ENCODE assay signal across 7 worm cellular contexts in the genomic region with DNA sequence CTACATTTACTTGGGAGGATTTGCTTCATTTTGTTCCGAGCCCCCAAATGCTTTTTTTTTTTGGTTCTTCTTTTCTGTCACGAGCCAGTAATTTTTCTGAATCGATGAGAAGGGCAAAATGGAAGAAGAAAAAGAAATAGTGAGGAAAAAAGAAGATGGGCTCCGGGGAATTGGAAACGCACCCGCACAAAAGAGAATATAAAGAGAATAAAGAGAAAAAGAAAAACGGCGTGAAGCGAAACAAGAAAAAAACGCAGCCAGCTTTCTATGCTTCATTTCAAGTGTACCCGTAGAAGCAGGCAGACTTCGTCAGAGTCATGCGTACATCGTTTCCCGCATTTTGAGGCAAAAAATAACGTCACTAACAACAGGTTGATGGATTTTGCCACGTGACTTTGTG.
A peak's percentile ranks its signal among the peaks of the same experiment; 100 is the strongest.
TF ChIP-seq lines count a peak whose summit lies in the region.

No protein-coding gene starts in this region.

TF ChIP-seq in whole organism, L1 larva, 84 proteins besides CTCF, POLR2A, EP300 and RAD21 (continues in another document):
- TF ChIP-seq unc-30 (tag; optimal IDR thresholded peaks at IDR 0.05; lab: Kevin White, UChicago), result no peak
- no peak for TF ChIP-seq egl-27 (tag; optimal IDR thresholded peaks at IDR 0.05; lab: Kevin White, UChicago)
- TF ChIP-seq nhr-237 (tag; optimal IDR thresholded peaks at IDR 0.05; lab: Kevin White, UChicago), result no peak
- peak; percentile 45 for TF ChIP-seq irx-1 (tag; optimal IDR thresholded peaks at IDR 0.05; lab: Kevin White, UChicago)
- no peak for TF ChIP-seq blmp-1 (tag; optimal IDR thresholded peaks at IDR 0.05; lab: Kevin White, UChicago)
- TF ChIP-seq snpc-4 (tag; optimal IDR thresholded peaks at IDR 0.05; lab: Kevin White, UChicago), result no peak
- TF ChIP-seq hlh-17 (GFP tag; optimal IDR thresholded peaks at IDR 0.05; lab: Kevin White, UChicago; ENCODE audit: borderline replicate concordance), result no peak
- peak; percentile 6 for TF ChIP-seq fkh-10 (GFP tag; optimal IDR thresholded peaks at IDR 0.05; lab: Kevin White, UChicago)
- no peak for TF ChIP-seq unc-62 (GFP tag; optimal IDR thresholded peaks at IDR 0.05; lab: Kevin White, UChicago)
- TF ChIP-seq mef-2 (tag; optimal IDR thresholded peaks at IDR 0.05; lab: Kevin White, UChicago), result no peak
- no peak for TF ChIP-seq C16A3.4 (tag; optimal IDR thresholded peaks at IDR 0.05; lab: Kevin White, UChicago)
- no peak for TF ChIP-seq elt-2 (tag; optimal IDR thresholded peaks at IDR 0.05; lab: Kevin White, UChicago)

TF ChIP-seq in whole organism, L2 larva, 48 proteins besides CTCF, POLR2A, EP300 and RAD21 (continues in another document):
- TF ChIP-seq nhr-21 (tag; optimal IDR thresholded peaks at IDR 0.05; lab: Kevin White, UChicago), result no peak
- TF ChIP-seq C34F6.9 (tag; optimal IDR thresholded peaks at IDR 0.05; lab: Kevin White, UChicago), result peak; percentile 59
- no peak for TF ChIP-seq unc-39 (tag; optimal IDR thresholded peaks at IDR 0.05; lab: Kevin White, UChicago)
- TF ChIP-seq mdl-1 (tag; optimal IDR thresholded peaks at IDR 0.05; lab: Kevin White, UChicago), result peak in 1 of 2 experiments; percentile 48
- TF ChIP-seq F13H6.1 (tag; optimal IDR thresholded peaks at IDR 0.05; lab: Kevin White, UChicago), result no peak
- TF ChIP-seq elt-1 (tag; optimal IDR thresholded peaks at IDR 0.05; lab: Kevin White, UChicago), result no peak
- no peak for TF ChIP-seq blmp-1 (tag; optimal IDR thresholded peaks at IDR 0.05; lab: Kevin White, UChicago; ENCODE audit: insufficient read depth)
- TF ChIP-seq nhr-77 (tag; optimal IDR thresholded peaks at IDR 0.05; lab: Kevin White, UChicago), result no peak
- peak; percentile 29 for TF ChIP-seq crh-2 (tag; optimal IDR thresholded peaks at IDR 0.05; lab: Kevin White, UChicago)
- no peak for TF ChIP-seq lin-11 (tag; optimal IDR thresholded peaks at IDR 0.05; lab: Kevin White, UChicago)
- no peak for TF ChIP-seq egl-27 (tag; optimal IDR thresholded peaks at IDR 0.05; lab: Kevin White, UChicago)
- TF ChIP-seq unc-55 (GFP tag; optimal IDR thresholded peaks at IDR 0.05; lab: Kevin White, UChicago), result peak; percentile 30
- TF ChIP-seq nhr-129 (tag; optimal IDR thresholded peaks at IDR 0.05; lab: Kevin White, UChicago), result peak; percentile 54

TF ChIP-seq in whole organism, L3 larva, 47 proteins besides CTCF, POLR2A, EP300 and RAD21:
- TF ChIP-seq nhr-237 (tag; optimal IDR thresholded peaks at IDR 0.05; lab: Kevin White, UChicago) (no peak), ama-1 (optimal IDR thresholded peaks at IDR 0.05; lab: Kevin White, UChicago) (peak; percentile 47), nhr-12 (tag; optimal IDR thresholded peaks at IDR 0.05; lab: Kevin White, UChicago) (no peak), snpc-4 (tag; optimal IDR thresholded peaks at IDR 0.05; lab: Kevin White, UChicago) (peak; percentile 8), lin-39 (tag; optimal IDR thresholded peaks at IDR 0.05; lab: Kevin White, UChicago) (peak; percentile 4), nhr-43 (tag; optimal IDR thresholded peaks at IDR 0.05; lab: Kevin White, UChicago; ENCODE audit: poor library complexity, severe bottlenecking) (peak; percentile 19), nfya-1 (tag; optimal IDR thresholded peaks at IDR 0.05; lab: Kevin White, UChicago; ENCODE audit: insufficient read depth) (peak; percentile 54), hmg-11 (tag; optimal IDR thresholded peaks at IDR 0.05; lab: Kevin White, UChicago) (peak; percentile 33), fkh-10 (GFP tag; optimal IDR thresholded peaks at IDR 0.05; lab: Kevin White, UChicago) (peak; percentile 64), mdl-1 (tag; optimal IDR thresholded peaks at IDR 0.05; lab: Kevin White, UChicago) (no peak), nhr-25 (tag; optimal IDR thresholded peaks at IDR 0.05; lab: Kevin White, UChicago) (no peak)

TF ChIP-seq in whole organism, L4 larva, 104 proteins besides CTCF, POLR2A, EP300 and RAD21 (continues in another document):
- TF ChIP-seq snpc-1.2 (GFP tag; IDR thresholded peaks at IDR 0.05; lab: Robert Waterston, UW) (no peak), egl-43 (GFP tag; IDR thresholded peaks at IDR 0.05; lab: Robert Waterston, UW) (no peak), mxl-2 (GFP tag; conservative IDR thresholded peaks at IDR 0.05; lab: Robert Waterston, UW) (no peak), lsy-2 (tag; optimal IDR thresholded peaks at IDR 0.05; lab: Kevin White, UChicago) (peak; percentile 27 to 36), ces-1 (GFP tag; optimal IDR thresholded peaks at IDR 0.05; lab: Kevin White, UChicago) (peak; percentile 49), ceh-82 (tag; optimal IDR thresholded peaks at IDR 0.05; lab: Kevin White, UChicago) (no peak), nhr-102 (tag; optimal IDR thresholded peaks at IDR 0.05; lab: Kevin White, UChicago) (no peak), sdz-12 (GFP tag; optimal IDR thresholded peaks at IDR 0.05; lab: Kevin White, UChicago) (no peak), fkh-10 (GFP tag; optimal IDR thresholded peaks at IDR 0.05; lab: Kevin White, UChicago) (peak; percentile 79), hlh-30 (tag; optimal IDR thresholded peaks at IDR 0.05; lab: Kevin White, UChicago; ENCODE audit: insufficient read depth) (peak; percentile 83), ZK337.2 (GFP tag; IDR thresholded peaks at IDR 0.05; lab: Robert Waterston, UW) (0 out of 2 replicates have a peak, but pooled peaks have one; percentile 15), tag-97 (GFP tag; IDR thresholded peaks at IDR 0.05; lab: Robert Waterston, UW) (no peak), rbr-2 (tag; optimal IDR thresholded peaks at IDR 0.05; lab: Kevin White, UChicago) (peak; percentile 6)

TF ChIP-seq in whole organism, late embryonic, 69 proteins besides CTCF, POLR2A, EP300 and RAD21:
- TF ChIP-seq dve-1 (tag; optimal IDR thresholded peaks at IDR 0.05; lab: Kevin White, UChicago) (no peak), unc-42 (tag; optimal IDR thresholded peaks at IDR 0.05; lab: Kevin White, UChicago) (peak; percentile 71), unc-3 (GFP tag; conservative IDR thresholded peaks at IDR 0.05; lab: Robert Waterston, UW) (no peak), unc-3 (tag; optimal IDR thresholded peaks at IDR 0.05; lab: Kevin White, UChicago) (peak; percentile 4)

TF ChIP-seq in whole organism, mixed stage, embryonic, 35 proteins besides CTCF, POLR2A, EP300 and RAD21:
- no peak for TF ChIP-seq nhr-237 (tag; optimal IDR thresholded peaks at IDR 0.05; lab: Kevin White, UChicago)
- TF ChIP-seq pha-4 (tag; optimal IDR thresholded peaks at IDR 0.05; lab: Kevin White, UChicago), result no peak
- TF ChIP-seq bed-3 (GFP tag; optimal IDR thresholded peaks at IDR 0.05; lab: Kevin White, UChicago), result no peak
- no peak for TF ChIP-seq sem-2 (GFP tag; optimal IDR thresholded peaks at IDR 0.05; lab: Kevin White, UChicago)
- TF ChIP-seq hlh-1 (tag; optimal IDR thresholded peaks at IDR 0.05; lab: Kevin White, UChicago), result no peak
- no peak for TF ChIP-seq tbx-8 (GFP tag; optimal IDR thresholded peaks at IDR 0.05; lab: Kevin White, UChicago)
- TF ChIP-seq ces-1 (GFP tag; optimal IDR thresholded peaks at IDR 0.05; lab: Kevin White, UChicago), result peak; percentile 48
TF ChIP-seq in whole organism, mixed stage, embryonic: peak in this region for 1.

TF ChIP-seq in whole organism, young adult, 124 proteins besides CTCF, POLR2A, EP300 and RAD21:
- TF ChIP-seq mcd-1 (GFP tag; IDR thresholded peaks at IDR 0.05; lab: Robert Waterston, UW), result no peak
- no peak for TF ChIP-seq zfh-2 (GFP tag; conservative IDR thresholded peaks at IDR 0.05; lab: Robert Waterston, UW)
- TF ChIP-seq snpc-1.1 (tag; optimal IDR thresholded peaks at IDR 0.05; lab: Kevin White, UChicago; ENCODE audit: insufficient read depth), result no peak
- peak in 1 of 3 experiments; percentile 47 for TF ChIP-seq lin-35 (GFP tag; optimal IDR thresholded peaks at IDR 0.05; lab: Kevin White, UChicago)
- TF ChIP-seq lag-1 (GFP tag; IDR thresholded peaks at IDR 0.05; lab: Robert Waterston, UW), result no peak
- TF ChIP-seq Y53F4B.3 (GFP tag; IDR thresholded peaks at IDR 0.05; lab: Robert Waterston, UW), result no peak
- peak; percentile 37 for TF ChIP-seq ZK185.1 (tag; optimal IDR thresholded peaks at IDR 0.05; lab: Kevin White, UChicago; ENCODE audit: poor library complexity, severe bottlenecking)
- no peak for TF ChIP-seq F55B11.4 (tag; optimal IDR thresholded peaks at IDR 0.05; lab: Kevin White, UChicago; ENCODE audit: borderline replicate concordance, insufficient read depth)
- TF ChIP-seq Y56A3A.18 (GFP tag; IDR thresholded peaks at IDR 0.05; lab: Robert Waterston, UW), result no peak
